Worm (Caenorhabditis elegans): ENCODE data around the gene dgat-2.

ce11 chrV:17695802-17696201 lies 35.7 kb downstream of the dgat-2 start, which contains the start of gene Y26G10.1:
- no peak for TF ChIP-seq nhr-237 (tag; optimal IDR thresholded peaks at IDR 0.05)
- no peak for TF ChIP-seq ama-1 (optimal IDR thresholded peaks at IDR 0.05)
- no peak for TF ChIP-seq gei-8 (GFP tag; optimal IDR thresholded peaks at IDR 0.05)
- no peak for TF ChIP-seq D1046.2 (GFP tag; IDR thresholded peaks at IDR 0.05)
- no peak for TF ChIP-seq nhr-6 (tag; optimal IDR thresholded peaks at IDR 0.05)
- no peak for TF ChIP-seq ztf-7 (tag; optimal IDR thresholded peaks at IDR 0.05)
- TF ChIP-seq aly-2 (tag; optimal IDR thresholded peaks at IDR 0.05): no peak
- no peak for TF ChIP-seq sdz-12 (GFP tag; optimal IDR thresholded peaks at IDR 0.05)
- no peak for TF ChIP-seq dpl-1 (GFP tag; optimal IDR thresholded peaks at IDR 0.05)
- TF ChIP-seq saeg-2 (GFP tag; IDR thresholded peaks at IDR 0.05): no peak
- no peak for TF ChIP-seq jun-1 (tag; optimal IDR thresholded peaks at IDR 0.05)
- TF ChIP-seq lin-15B (tag; optimal IDR thresholded peaks at IDR 0.05): no peak
- no peak for TF ChIP-seq mep-1 (tag; optimal IDR thresholded peaks at IDR 0.05)
- no peak for TF ChIP-seq unc-62 (GFP tag; optimal IDR thresholded peaks at IDR 0.05 in 1 of 2)
- TF ChIP-seq unc-62 (tag; optimal IDR thresholded peaks at IDR 0.05): no peak

Data from whole organism, L4 larva.